Worm (Caenorhabditis elegans): ENCODE measurements around the gene F19H6.4.
A peak's percentile ranks its signal among the peaks of the same experiment; 100 is the strongest.

DNA sequence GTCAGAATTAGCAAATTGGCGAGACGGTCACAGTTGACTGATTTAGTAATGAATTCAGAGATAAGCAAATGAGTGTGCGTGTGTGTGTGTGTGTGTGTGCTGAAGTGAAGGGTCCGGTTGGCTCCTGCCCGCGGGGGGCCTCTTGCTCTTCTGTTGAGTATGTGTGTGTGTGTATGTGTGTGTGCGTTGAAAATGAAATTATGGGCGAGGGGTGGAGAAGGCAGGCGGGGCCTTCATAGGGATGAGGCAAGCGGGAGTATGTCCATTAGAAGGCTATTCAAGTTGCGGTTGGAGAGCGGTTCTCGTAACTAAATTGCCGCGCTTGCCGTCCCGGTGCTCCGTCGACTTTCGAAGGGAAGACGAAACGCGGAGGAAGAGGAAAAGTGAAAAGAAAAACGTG, 41.8 kb downstream of the F19H6.4 start:
- no peak for TF ChIP-seq ama-1 (optimal IDR thresholded peaks at IDR 0.05)
- no peak for TF ChIP-seq hmbx-1 (tag; optimal IDR thresholded peaks at IDR 0.05)
- TF ChIP-seq ets-7 (tag; optimal IDR thresholded peaks at IDR 0.05), result no peak
- 0 out of 2 replicates have a peak, but pooled peaks have one; percentile 15 for TF ChIP-seq scrt-1 (GFP tag; IDR thresholded peaks at IDR 0.05)

Measured in whole organism, early embryonic.